Worm (Caenorhabditis elegans) whole organism, young adult: Measurements from ENCODE around the gene Y48E1C.4.
A peak's percentile ranks its signal among the peaks of the same experiment; 100 is the strongest.

Experiments used
- B0019.2 ChIP-seq: fragments of 200-800 bp; sonication (Bioruptor generic); conservative IDR thresholded peaks from 2 replicates; pipeline ENCODE4 v1.3.6; 2022; ENCODE audit warnings: missing genetic modification reagents, missing genetic modification characterization, missing compliant biosample characterization
- B0336.3 ChIP-seq: fragments of 200-800 bp; sonication (Bioruptor generic); IDR thresholded peaks from 2 replicates; pipeline ENCODE4 v1.3.6; 2022; ENCODE audit warnings: missing genetic modification characterization, missing compliant biosample characterization
- C06A6.2 ChIP-seq: fragments of 200-800 bp; sonication (Bioruptor generic); conservative IDR thresholded peaks from 2 replicates; pipeline ENCODE4 v1.3.6; 2022; ENCODE audit warnings: missing genetic modification characterization, missing compliant biosample characterization
- F52B5.7 ChIP-seq: sonication (generic microtip); optimal IDR thresholded peaks from 2 replicates; lab custom pipeline; 2016; ENCODE audit warnings: mild to moderate bottlenecking, missing genetic modification characterization, missing compliant biosample characterization
- F55B11.4 ChIP-seq: sonication (generic microtip); optimal IDR thresholded peaks from 2 replicates; lab custom pipeline; 2016; ENCODE audit warnings: missing compliant biosample characterization, missing genetic modification characterization, borderline replicate concordance; ENCODE audit not compliant: insufficient read depth
- F57A8.1 ChIP-seq: fragments of 200-800 bp; sonication (Bioruptor generic); optimal IDR thresholded peaks from 2 replicates; lab custom pipeline; 2018; ENCODE audit warnings: mild to moderate bottlenecking, missing genetic modification characterization, moderate library complexity, missing compliant biosample characterization
- F57C9.4 ChIP-seq: sonication (generic microtip); optimal IDR thresholded peaks from 2 replicates; lab custom pipeline; 2017; ENCODE audit warnings: mild to moderate bottlenecking, missing genetic modification characterization, missing compliant biosample characterization
- K11D2.4 ChIP-seq: fragments of 200-800 bp; sonication (Bioruptor generic); IDR thresholded peaks from 2 replicates; pipeline ENCODE4 v1.3.6; 2022; ENCODE audit warnings: missing genetic modification reagents, missing genetic modification characterization, missing compliant biosample characterization
- T07F8.4 ChIP-seq: sonication (generic microtip); optimal IDR thresholded peaks from 2 replicates; lab custom pipeline; 2016; ENCODE audit warnings: mild to moderate bottlenecking, missing genetic modification characterization, moderate library complexity, missing compliant biosample characterization
- Y79H2A.3 ChIP-seq: fragments of 200-800 bp; sonication (Bioruptor generic); conservative IDR thresholded peaks from 2 replicates; pipeline ENCODE4 v1.3.6; 2022; ENCODE audit warnings: missing genetic modification reagents, missing genetic modification characterization, missing compliant biosample characterization
- ZK185.1 ChIP-seq: sonication (generic microtip); optimal IDR thresholded peaks from 2 replicates; lab custom pipeline; 2016; ENCODE audit warnings: mild to moderate bottlenecking, missing genetic modification characterization, missing compliant biosample characterization; ENCODE audit not compliant: poor library complexity, severe bottlenecking
- atf-7 ChIP-seq: sonication (generic microtip); optimal IDR thresholded peaks from 2 replicates; lab custom pipeline; 2017; ENCODE audit warnings: mild to moderate bottlenecking, missing genetic modification characterization, missing compliant biosample characterization
- athp-1 ChIP-seq: sonication (generic microtip); optimal IDR thresholded peaks from 2 replicates; lab custom pipeline; 2017; ENCODE audit warnings: mild to moderate bottlenecking, missing genetic modification characterization, missing compliant biosample characterization
- attf-5 ChIP-seq: fragments of 200-800 bp; sonication (Bioruptor generic); optimal IDR thresholded peaks from 2 replicates; lab custom pipeline; 2018; ENCODE audit warnings: mild to moderate bottlenecking, missing genetic modification characterization, missing compliant biosample characterization
- bed-2 ChIP-seq: fragments of 200-800 bp; sonication (Bioruptor generic); IDR thresholded peaks from 2 replicates; pipeline ENCODE4 v1.3.6; 2022; ENCODE audit warnings: missing genetic modification reagents, missing genetic modification characterization, missing compliant biosample characterization
- ccch-3 ChIP-seq: fragments of 200-800 bp; sonication (Bioruptor generic); optimal IDR thresholded peaks from 2 replicates; lab custom pipeline; 2018; ENCODE audit warnings: mild to moderate bottlenecking, missing genetic modification characterization, missing compliant biosample characterization
- ceh-58 ChIP-seq: fragments of 200-800 bp; sonication (Bioruptor generic); IDR thresholded peaks from 2 replicates; pipeline ENCODE4 v1.3.6; 2022; ENCODE audit warnings: missing genetic modification characterization, missing compliant biosample characterization
- dox-1 ChIP-seq: fragments of 200-800 bp; sonication (Bioruptor generic); IDR thresholded peaks from 2 replicates; pipeline ENCODE4 v1.3.6; 2022; ENCODE audit warnings: missing genetic modification reagents, missing genetic modification characterization, missing compliant biosample characterization
- dpl-1 ChIP-seq: fragments of 150-350 bp; optimal IDR thresholded peaks from 2 replicates; lab custom pipeline; 2014; ENCODE audit warnings: missing biosample characterization, missing genetic modification reagents, missing genetic modification characterization
- egl-18 ChIP-seq: fragments of 200-800 bp; sonication (Bioruptor generic); IDR thresholded peaks from 2 replicates; pipeline ENCODE4 v1.3.6; 2022; ENCODE audit warnings: missing genetic modification reagents, missing genetic modification characterization, missing compliant biosample characterization
- egl-44 ChIP-seq: fragments of 200-800 bp; sonication (Bioruptor generic); IDR thresholded peaks from 2 replicates; pipeline ENCODE4 v1.3.6; 2022; ENCODE audit warnings: missing genetic modification reagents, missing genetic modification characterization, missing compliant biosample characterization
- hlh-12 ChIP-seq: sonication (generic microtip); optimal IDR thresholded peaks from 2 replicates; lab custom pipeline; 2016; ENCODE audit warnings: missing genetic modification characterization, missing compliant biosample characterization
- hmg-1.2 ChIP-seq: fragments of 200-800 bp; sonication (Bioruptor generic); IDR thresholded peaks from 2 replicates; pipeline ENCODE4 v1.3.6; 2022; ENCODE audit warnings: missing genetic modification reagents, missing genetic modification characterization, missing compliant biosample characterization
- hmg-20 ChIP-seq: fragments of 200-800 bp; sonication (Bioruptor generic); IDR thresholded peaks from 2 replicates; pipeline ENCODE4 v1.3.6; 2022; ENCODE audit warnings: missing genetic modification reagents, missing genetic modification characterization, missing compliant biosample characterization
- hrde-1 ChIP-seq: sonication (generic microtip); optimal IDR thresholded peaks from 2 replicates; lab custom pipeline; 2016; ENCODE audit warnings: missing genetic modification characterization, mild to moderate bottlenecking, missing compliant biosample characterization, moderate library complexity, missing genotype, missing genetic modification reagents, borderline replicate concordance
- lag-1 ChIP-seq: fragments of 200-800 bp; sonication (Bioruptor generic); IDR thresholded peaks from 2 replicates; pipeline ENCODE4 v1.3.6; 2022; ENCODE audit warnings: missing genetic modification reagents, missing genetic modification characterization, missing compliant biosample characterization
- lsy-27 ChIP-seq: sonication (generic microtip); optimal IDR thresholded peaks from 2 replicates; lab custom pipeline; 2017; ENCODE audit warnings: missing genetic modification characterization, mild to moderate bottlenecking, missing compliant biosample characterization, antibody characterized with exemption, missing genotype, borderline replicate concordance; ENCODE audit not compliant: insufficient read depth
- madf-6 ChIP-seq: fragments of 200-800 bp; sonication (Bioruptor generic); IDR thresholded peaks from 2 replicates; pipeline ENCODE4 v1.3.6; 2022; ENCODE audit warnings: missing genetic modification reagents, missing genetic modification characterization, missing compliant biosample characterization
- madf-8 ChIP-seq: fragments of 200-800 bp; sonication (Bioruptor generic); conservative IDR thresholded peaks from 2 replicates; pipeline ENCODE4 v1.3.6; 2022; ENCODE audit warnings: missing genetic modification reagents, missing genetic modification characterization, missing compliant biosample characterization
- nfya-2 ChIP-seq: fragments of 200-800 bp; sonication (Bioruptor generic); IDR thresholded peaks from 2 replicates; pipeline ENCODE4 v1.3.6; 2022; ENCODE audit warnings: missing genetic modification reagents, missing genetic modification characterization, missing compliant biosample characterization
- nfyb-1 ChIP-seq: fragments of 200-800 bp; sonication (Bioruptor generic); IDR thresholded peaks from 2 replicates; pipeline ENCODE4 v1.3.6; 2022; ENCODE audit warnings: missing genetic modification reagents, missing genetic modification characterization, missing compliant biosample characterization
- nhr-120 ChIP-seq: fragments of 200-800 bp; sonication (Bioruptor generic); IDR thresholded peaks from 2 replicates; pipeline ENCODE4 v1.3.6; 2022; ENCODE audit warnings: missing genetic modification characterization, missing compliant biosample characterization
- nhr-80 ChIP-seq: sonication (generic microtip); optimal IDR thresholded peaks from 2 replicates; lab custom pipeline; 2016; ENCODE audit warnings: missing genetic modification characterization, missing compliant biosample characterization
- nhr-90 ChIP-seq: sonication (generic microtip); optimal IDR thresholded peaks from 2 replicates; lab custom pipeline; 2016; ENCODE audit warnings: missing genotype, mild to moderate bottlenecking, missing genetic modification characterization, missing compliant biosample characterization
- rcor-1 ChIP-seq: fragments of 200-800 bp; sonication (Bioruptor generic); IDR thresholded peaks from 2 replicates; pipeline ENCODE4 v1.3.6; 2022; ENCODE audit warnings: missing genetic modification reagents, missing genetic modification characterization, missing compliant biosample characterization
- rpc-1 ChIP-seq, 2 experiments: fragments of 150-350 bp in 1 of 2; sonication (generic microtip) in 1 of 2; optimal IDR thresholded peaks; 2 replicates each; lab custom pipeline; 2014 to 2018; ENCODE audit warnings: missing biosample characterization in 1 of 2, missing genetic modification characterization in 1 of 2, missing genetic modification reagents in 1 of 2, missing genotype in 1 of 2
- sdz-38 ChIP-seq: sonication (generic microtip); optimal IDR thresholded peaks from 2 replicates; lab custom pipeline; 2016; ENCODE audit warnings: missing genotype, missing genetic modification characterization, missing compliant biosample characterization
- sea-2 ChIP-seq: fragments of 200-800 bp; sonication (Bioruptor generic); IDR thresholded peaks from 2 replicates; pipeline ENCODE4 v1.3.6; 2022; ENCODE audit warnings: missing genetic modification characterization, missing compliant biosample characterization
- snpc-1.3 ChIP-seq: sonication (generic microtip); optimal IDR thresholded peaks from 2 replicates; lab custom pipeline; 2017; ENCODE audit warnings: missing genetic modification characterization, mild to moderate bottlenecking, missing compliant biosample characterization, antibody characterized with exemption, moderate library complexity, missing genotype, missing genetic modification reagents; ENCODE audit not compliant: insufficient read depth
- snpc-4 ChIP-seq, 5 experiments: fragments of 150-350 bp in 1 of 5; sonication (generic microtip) in 4 of 5; optimal IDR thresholded peaks; 2 replicates each; lab custom pipeline; 2014 to 2018; ENCODE audit warnings: missing genetic modification characterization in 5 of 5, missing biosample characterization in 3 of 5, antibody characterized with exemption in 2 of 5, mild to moderate bottlenecking in 2 of 5, missing compliant biosample characterization in 2 of 5, missing genotype in 2 of 5, moderate library complexity in 2 of 5, missing genetic modification reagents in 1 of 5
- somi-1 ChIP-seq: fragments of 200-800 bp; sonication (Bioruptor generic); optimal IDR thresholded peaks from 2 replicates; lab custom pipeline; 2018; ENCODE audit warnings: mild to moderate bottlenecking, missing genetic modification characterization, missing compliant biosample characterization
- tbp1 ChIP-seq: fragments of 200-800 bp; sonication (Bioruptor generic); optimal IDR thresholded peaks from 2 replicates; lab custom pipeline; 2018; ENCODE audit warnings: mild to moderate bottlenecking, missing genetic modification characterization, missing compliant biosample characterization
- ztf-22 ChIP-seq: fragments of 200-800 bp; sonication (Bioruptor generic); optimal IDR thresholded peaks from 2 replicates; lab custom pipeline; 2018; ENCODE audit warnings: mild to moderate bottlenecking, missing genetic modification characterization, moderate library complexity, missing compliant biosample characterization

Y48E1C.4 gene

ce11 chrII:13472101-13472500 lies 35.5 kb upstream of the Y48E1C.4 start, which contains the start of gene E01G4.5:
TSS of gene E01G4.5 (plus strand) at chrII:13472401.
- TF ChIP-seq nhr-90 (no peak), athp-1 (tag; lab: Kevin White, UChicago) (no peak), C06A6.2 (GFP tag; lab: Robert Waterston, UW) (no peak), ceh-58 (GFP tag; lab: Robert Waterston, UW) (no peak), ZK185.1 (tag; lab: Kevin White, UChicago) (no peak), nhr-80 (no peak), egl-44 (no peak), hmg-1.2 (GFP tag; lab: Robert Waterston, UW) (no peak), hlh-12 (tag; lab: Kevin White, UChicago) (no peak), madf-8 (GFP tag; lab: Robert Waterston, UW) (no peak), rcor-1 (GFP tag; lab: Robert Waterston, UW) (no peak), tbp1 (GFP tag; lab: Kevin White, UChicago) (no peak), nhr-120 (GFP tag; lab: Robert Waterston, UW) (no peak), dpl-1 (GFP tag; lab: Kevin White, UChicago) (no peak), dox-1 (GFP tag; lab: Robert Waterston, UW) (no peak), sea-2 (GFP tag; lab: Robert Waterston, UW) (no peak), lsy-27 (no peak), bed-2 (GFP tag; lab: Robert Waterston, UW) (no peak)

- TF ChIP-seq F52B5.7 (no peak), K11D2.4 (no peak), hlh-12 (tag; lab: Kevin White, UChicago) (no peak), snpc-4 (GFP tag; optimal IDR thresholded peaks at IDR 0.05; lab: Kevin White, UChicago) (no peak), snpc-4 (tag; optimal IDR thresholded peaks at IDR 0.05; lab: Kevin White, UChicago) (no peak), attf-5 (GFP tag; lab: Kevin White, UChicago) (no peak), nhr-80 (no peak), egl-18 (no peak)
Observed at ce11 chrII:13470655-13471054, 34.0 kb upstream of the Y48E1C.4 start.

- TF ChIP-seq rpc-1 (optimal IDR thresholded peaks at IDR 0.05; lab: Kevin White, UChicago): no peak
- no peak for TF ChIP-seq rpc-1 (tag; optimal IDR thresholded peaks at IDR 0.05; lab: Kevin White, UChicago)
- no peak for TF ChIP-seq madf-6 (GFP tag; lab: Robert Waterston, UW)
- no peak for TF ChIP-seq hmg-1.2 (GFP tag; lab: Robert Waterston, UW)
- no peak for TF ChIP-seq ceh-58 (GFP tag; lab: Robert Waterston, UW)
- TF ChIP-seq hrde-1 (tag; lab: Kevin White, UChicago): no peak
- TF ChIP-seq K11D2.4: no peak
- TF ChIP-seq Y79H2A.3 (GFP tag; lab: Robert Waterston, UW): no peak
- peak; percentile 67 for TF ChIP-seq atf-7 (tag; lab: Kevin White, UChicago)
- TF ChIP-seq F55B11.4 (tag; lab: Kevin White, UChicago): no peak
- no peak for TF ChIP-seq T07F8.4 (tag; lab: Kevin White, UChicago)
- TF ChIP-seq athp-1 (tag; lab: Kevin White, UChicago): no peak
- TF ChIP-seq madf-8 (GFP tag; lab: Robert Waterston, UW): no peak
- TF ChIP-seq hmg-20 (GFP tag; lab: Robert Waterston, UW): no peak
- no peak for TF ChIP-seq nfya-2 (GFP tag; lab: Robert Waterston, UW)
- no peak for TF ChIP-seq lsy-27
- TF ChIP-seq F57A8.1 (GFP tag; lab: Kevin White, UChicago): no peak
- TF ChIP-seq B0019.2 (GFP tag; lab: Robert Waterston, UW): no peak
- no peak for TF ChIP-seq F57C9.4 (tag; lab: Kevin White, UChicago)
- no peak for TF ChIP-seq lag-1 (GFP tag; lab: Robert Waterston, UW)
- no peak for TF ChIP-seq C06A6.2 (GFP tag; lab: Robert Waterston, UW)
- TF ChIP-seq sdz-38: no peak
- peak; percentile 59 for TF ChIP-seq nhr-80
- no peak for TF ChIP-seq ccch-3
- TF ChIP-seq somi-1 (GFP tag; lab: Kevin White, UChicago): peak; percentile 45
- TF ChIP-seq B0336.3 (GFP tag; lab: Robert Waterston, UW): peak; percentile 54; the same call in 1 of the 2 replicates
- TF ChIP-seq nfyb-1 (GFP tag; lab: Robert Waterston, UW): peak; percentile 59; the same call in 1 of the 2 replicates
- no peak for TF ChIP-seq snpc-1.3 (tag; lab: Kevin White, UChicago)
- TF ChIP-seq ztf-22: peak; percentile 61
Observed at ce11 chrII:13469043-13469652, 32.5 kb upstream of the Y48E1C.4 start, which contains the start of gene E01G4.3. TSS of gene E01G4.3 (minus strand) at chrII:13469602.
